Worm (Caenorhabditis elegans) whole organism, L1 larva: Measurements from ENCODE around the gene T23F11.4.
A peak's percentile ranks its signal among the peaks of the same experiment; 100 is the strongest.

ENCODE experiments used
- alr-1 ChIP-seq: fragments of 200-800 bp; sonication (Bioruptor generic); optimal IDR thresholded peaks from 2 replicates; lab custom pipeline; 2018; ENCODE audit warnings: borderline replicate concordance, mild to moderate bottlenecking, missing genetic modification characterization, missing compliant biosample characterization
- blmp-1 ChIP-seq: fragments of 150-350 bp; optimal IDR thresholded peaks from 2 replicates; lab custom pipeline; 2014; ENCODE audit warnings: missing biosample characterization, missing genetic modification characterization
- efl-1 ChIP-seq, 4 experiments: fragments of 150-350 bp; optimal IDR thresholded peaks in 3 of 4; peaks in 1 of 4; 1 replicate in 1 of 4; 2 replicates in 3 of 4; lab custom pipeline; 2014; ENCODE audit warnings: missing biosample characterization in 2 of 4, missing genetic modification characterization in 2 of 4, missing genetic modification reagents in 2 of 4
- efl-3 ChIP-seq: fragments of 200-800 bp; sonication (Bioruptor generic); optimal IDR thresholded peaks from 2 replicates; lab custom pipeline; 2018; ENCODE audit warnings: mild to moderate bottlenecking, missing genetic modification characterization, missing compliant biosample characterization
- fkh-10 ChIP-seq: sonication (generic microtip); optimal IDR thresholded peaks from 2 replicates; lab custom pipeline; 2017; ENCODE audit warnings: missing biosample characterization, missing genetic modification reagents, missing genetic modification characterization
- lin-14 ChIP-seq: fragments of 200-800 bp; sonication (Bioruptor generic); optimal IDR thresholded peaks from 2 replicates; lab custom pipeline; 2018; ENCODE audit warnings: mild to moderate bottlenecking, missing genetic modification characterization, moderate library complexity, missing compliant biosample characterization
- mab-9 ChIP-seq: fragments of 200-800 bp; sonication (Bioruptor generic); IDR thresholded peaks from 2 replicates; pipeline ENCODE4 v1.3.6; 2022; ENCODE audit warnings: missing genetic modification reagents, missing genetic modification characterization, missing compliant biosample characterization
- mef-2 ChIP-seq: fragments of 150-350 bp; optimal IDR thresholded peaks from 2 replicates; lab custom pipeline; 2014; ENCODE audit warnings: missing biosample characterization, missing genetic modification characterization
- nhr-71 ChIP-seq: sonication (generic microtip); optimal IDR thresholded peaks from 2 replicates; lab custom pipeline; 2016; ENCODE audit warnings: mild to moderate bottlenecking, missing genetic modification characterization, moderate library complexity, missing compliant biosample characterization
- nhr-84 ChIP-seq: sonication (generic microtip); optimal IDR thresholded peaks from 2 replicates; lab custom pipeline; 2017; ENCODE audit warnings: missing biosample characterization, missing genetic modification characterization
- snu-23 ChIP-seq: sonication (generic microtip); optimal IDR thresholded peaks from 2 replicates; lab custom pipeline; 2016; ENCODE audit warnings: missing genetic modification characterization, missing compliant biosample characterization
- sup-37 ChIP-seq: fragments of 200-800 bp; sonication (Bioruptor generic); optimal IDR thresholded peaks from 2 replicates; lab custom pipeline; 2018; ENCODE audit warnings: mild to moderate bottlenecking, missing genetic modification characterization, missing compliant biosample characterization
- unc-98 ChIP-seq: fragments of 200-800 bp; sonication (Bioruptor generic); IDR thresholded peaks from 2 replicates; pipeline ENCODE4 v1.3.6; 2022; ENCODE audit warnings: missing genetic modification characterization, missing compliant biosample characterization

Gene T23F11.4

DNA sequence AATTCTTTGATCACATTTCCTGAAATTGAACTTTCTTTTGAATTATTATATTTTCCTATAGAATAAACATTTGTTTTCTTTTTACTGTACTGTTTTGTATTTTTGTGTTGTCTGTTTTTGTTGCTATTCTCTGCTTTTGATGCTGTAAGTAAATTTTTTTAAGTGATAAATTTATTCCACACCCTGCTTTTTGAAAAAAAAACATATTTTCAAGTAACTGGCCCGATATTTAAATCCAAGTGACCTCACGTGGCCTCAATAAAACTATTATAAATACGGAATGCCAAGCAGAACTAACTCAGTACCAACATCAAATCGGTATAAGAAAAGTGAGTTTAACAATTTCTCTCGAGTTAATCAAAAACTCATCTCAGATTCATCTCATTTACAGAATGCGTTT, 37.0 kb downstream of the T23F11.4 start, which contains the start of gene clec-151:
Gene clec-151 (plus strand): TSS at position 301 of the 400 bp plus-strand sequence.
- TF ChIP-seq nhr-84 (tag; lab: Kevin White, UChicago) (no peak), unc-98 (GFP tag; lab: Robert Waterston, UW) (no peak), efl-1 (optimal IDR thresholded peaks at IDR 0.05; lab: Kevin White, UChicago) (no peak), efl-1 (GFP tag; optimal IDR thresholded peaks at IDR 0.05 in 1 of 2; lab: Kevin White, UChicago) (no peak), mef-2 (tag; lab: Kevin White, UChicago) (no peak), nhr-71 (tag; lab: Kevin White, UChicago) (no peak)
- TF ChIP-seq, all 84 proteins: peak for 0

- TF ChIP-seq mab-9 = peak; percentile 49; the same call in 1 of the 2 replicates
- no peak for TF ChIP-seq efl-3 (GFP tag; lab: Kevin White, UChicago)
- no peak for TF ChIP-seq unc-98 (GFP tag; lab: Robert Waterston, UW)
- TF ChIP-seq fkh-10 (GFP tag; lab: Kevin White, UChicago) = peak; percentile 78
- peak; percentile 62 for TF ChIP-seq lin-14 (GFP tag; lab: Kevin White, UChicago)
- no peak for TF ChIP-seq sup-37 (GFP tag; lab: Kevin White, UChicago)
These were observed 38.8 kb downstream of the T23F11.4 start for ce11 chrIII:4626148-4626922.

- TF ChIP-seq snu-23 (GFP tag; lab: Kevin White, UChicago) (no peak), fkh-10 (GFP tag; lab: Kevin White, UChicago) (peak; percentile 46), lin-14 (GFP tag; lab: Kevin White, UChicago) (peak; percentile 48)
These were observed 42.6 kb downstream of the T23F11.4 start, which contains the start of gene lron-5 for ce11 chrIII:4622375-4623130. lron-5 (plus strand) TSS chrIII:4623029.

DNA sequence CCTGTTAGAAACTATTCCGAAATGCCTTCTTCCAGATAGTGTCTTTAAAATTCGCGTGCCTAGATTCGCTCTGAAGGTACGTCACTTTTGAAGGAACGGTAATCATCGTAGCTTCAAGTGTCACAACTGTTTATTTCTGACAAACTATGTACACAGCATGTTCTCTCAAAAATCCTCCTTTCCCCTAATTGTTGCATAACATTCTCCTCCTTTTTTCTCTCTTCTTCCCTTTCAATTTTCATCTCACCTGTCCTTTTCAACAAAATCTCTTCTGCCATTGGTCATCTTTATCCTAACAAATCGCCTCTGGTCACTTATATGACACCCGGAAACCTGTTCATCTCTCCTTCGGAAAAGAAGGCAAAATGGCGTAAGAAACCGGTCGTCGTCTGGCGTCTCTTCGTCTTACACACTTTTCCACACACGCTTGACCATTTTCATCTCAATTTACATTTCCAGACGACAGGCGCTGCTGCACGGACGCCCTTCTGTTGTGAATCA, 49.1 kb downstream of the T23F11.4 start, which contains the start of gene lips-3:
Gene lips-3 (plus strand): TSS at position 458 of the 501 bp plus-strand sequence.
- TF ChIP-seq lin-14 (GFP tag; lab: Kevin White, UChicago) = peak; percentile 11
- TF ChIP-seq alr-1 (tag; lab: Kevin White, UChicago) = no peak
- peak; percentile 91 for TF ChIP-seq blmp-1 (tag; lab: Kevin White, UChicago)
